Worm (Caenorhabditis elegans) whole organism, late embryonic: Measurements from ENCODE around the gene col-37.

Experiments
- ama-1 ChIP-seq: fragments of 150-350 bp; optimal IDR thresholded peaks from 2 replicates; lab custom pipeline; 2014
- ceh-18 ChIP-seq: sonication (generic microtip); optimal IDR thresholded peaks from 2 replicates; lab custom pipeline; 2016; ENCODE audit warnings: missing genetic modification characterization, missing compliant biosample characterization
- ceh-22 ChIP-seq: sonication (generic microtip); optimal IDR thresholded peaks from 2 replicates; lab custom pipeline; 2017; ENCODE audit warnings: missing biosample characterization, missing genetic modification characterization
- ceh-30 ChIP-seq: fragments of 150-350 bp; optimal IDR thresholded peaks from 2 replicates; lab custom pipeline; 2014; ENCODE audit warnings: missing biosample characterization, missing genetic modification characterization
- ceh-34 ChIP-seq: sonication (generic microtip); optimal IDR thresholded peaks from 2 replicates; lab custom pipeline; 2016; ENCODE audit warnings: mild to moderate bottlenecking, missing genetic modification characterization, missing compliant biosample characterization
- ceh-45 ChIP-seq: fragments of 200-800 bp; sonication (Bioruptor generic); IDR thresholded peaks from 2 replicates; pipeline ENCODE4 v1.3.6; 2022; ENCODE audit warnings: missing genetic modification reagents, missing genetic modification characterization, missing compliant biosample characterization
- dve-1 ChIP-seq: sonication (generic microtip); optimal IDR thresholded peaks from 2 replicates; lab custom pipeline; 2017; ENCODE audit warnings: antibody characterized with exemption, mild to moderate bottlenecking, missing genetic modification characterization, missing compliant biosample characterization
- elt-2 ChIP-seq: sonication (generic microtip); optimal IDR thresholded peaks from 2 replicates; lab custom pipeline; 2016; ENCODE audit warnings: missing genetic modification reagents, missing genetic modification characterization, missing compliant biosample characterization
- fkh-10 ChIP-seq: fragments of 150-350 bp; optimal IDR thresholded peaks from 2 replicates; lab custom pipeline; 2014; ENCODE audit warnings: missing biosample characterization, missing genetic modification reagents, missing genetic modification characterization
- pha-2 ChIP-seq: sonication (generic microtip); optimal IDR thresholded peaks from 2 replicates; lab custom pipeline; 2017; ENCODE audit warnings: mild to moderate bottlenecking, missing genetic modification characterization, missing compliant biosample characterization
- rnt-1 ChIP-seq: sonication (generic microtip); optimal IDR thresholded peaks from 2 replicates; lab custom pipeline; 2016; ENCODE audit warnings: missing genetic modification characterization, missing compliant biosample characterization

DNA sequence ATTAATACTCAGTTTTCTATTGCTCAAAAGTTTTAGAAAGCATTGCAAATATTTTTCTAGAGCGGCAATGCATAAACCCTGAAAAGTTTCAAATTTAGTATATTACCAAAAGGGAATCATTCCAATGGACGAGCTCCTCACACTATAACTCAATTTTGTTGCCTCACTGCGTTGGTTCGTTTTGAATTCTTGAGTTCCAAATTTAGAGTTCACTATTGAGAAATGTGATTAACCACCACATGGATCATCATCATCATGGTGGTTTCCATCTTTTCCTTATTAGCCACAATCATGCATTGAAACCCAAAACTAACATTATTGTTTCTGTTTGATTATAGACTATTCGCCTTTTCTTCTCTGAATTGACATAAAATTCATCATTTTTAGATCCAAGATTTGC, 42.4 kb upstream of the col-37 start:
- TF ChIP-seq ceh-30 (tag; lab: Kevin White, UChicago) (no peak), ceh-22 (no peak), dve-1 (tag; lab: Kevin White, UChicago) (no peak), ama-1 (lab: Kevin White, UChicago) (no peak), pha-2 (tag; lab: Kevin White, UChicago) (no peak), ceh-34 (tag; lab: Kevin White, UChicago) (no peak), rnt-1 (tag; lab: Kevin White, UChicago) (no peak), ceh-18 (tag; lab: Kevin White, UChicago) (no peak), elt-2 (tag; lab: Kevin White, UChicago) (no peak), ceh-45 (GFP tag; lab: Robert Waterston, UW) (no peak), fkh-10 (GFP tag; lab: Kevin White, UChicago) (no peak)
